In the genomic region with DNA sequence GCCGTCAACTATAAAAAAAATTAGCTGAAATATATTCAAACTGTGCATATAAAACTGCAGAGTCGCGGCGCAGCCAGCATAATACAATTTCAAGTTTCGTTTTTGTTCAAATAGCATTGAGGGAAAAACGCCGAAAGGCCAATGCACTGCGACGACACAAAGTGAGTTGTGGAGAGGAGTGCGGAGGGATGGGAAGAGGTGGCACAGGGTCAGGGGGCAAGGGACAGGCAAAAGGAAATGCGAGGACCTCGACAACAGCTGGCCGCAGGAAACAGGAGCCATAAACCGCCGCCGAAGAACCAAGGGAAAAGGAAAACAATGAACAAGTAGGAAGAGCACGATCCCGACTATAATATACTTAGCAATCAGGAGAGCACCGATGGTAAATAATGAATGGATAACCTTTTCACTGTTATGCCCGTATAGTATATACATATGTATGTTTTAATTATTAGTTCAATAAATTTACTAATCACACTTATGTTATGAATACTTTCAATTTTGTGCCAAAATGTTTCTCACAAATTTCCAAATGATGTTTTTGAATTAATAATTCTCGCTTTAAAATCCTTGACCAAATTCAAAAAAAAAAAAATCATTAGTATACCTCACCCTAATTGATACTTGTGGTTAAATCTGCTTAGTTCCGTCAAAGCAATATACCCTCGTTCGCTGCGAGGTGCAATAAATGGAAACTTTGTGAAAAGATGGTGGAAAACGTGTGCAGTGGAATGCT, we compare ENCODE assay signal across 1 fruit fly cellular context.
TF ChIP-seq lines count a peak whose summit lies in the region.

No protein-coding gene starts in this region.

TF ChIP-seq in whole organism, embryonic, 481 proteins besides CTCF, POLR2A, EP300 and RAD21 (continued from another document and continues in another):
- no peak for TF ChIP-seq ham (GFP tag; IDR thresholded peaks at IDR 0.05; lab: Robert Waterston, UW)
- TF ChIP-seq B-H2 (GFP tag; optimal IDR thresholded peaks at IDR 0.05; lab: Kevin White, UChicago), result no peak
- no peak for TF ChIP-seq maf-S (GFP tag; optimal IDR thresholded peaks at IDR 0.05; lab: Kevin White, UChicago)
- no peak for TF ChIP-seq vvl (GFP tag; IDR thresholded peaks at IDR 0.05; lab: Robert Waterston, UW)
- no peak for TF ChIP-seq HLH3B (GFP tag; IDR thresholded peaks at IDR 0.05; lab: Robert Waterston, UW)
- TF ChIP-seq ara (GFP tag; IDR thresholded peaks at IDR 0.05; lab: Robert Waterston, UW), result 0 out of 2 replicates have a peak, but pooled peaks have one; percentile 31
- TF ChIP-seq CG10565 (GFP tag; optimal IDR thresholded peaks at IDR 0.05; lab: Kevin White, UChicago), result no peak
- no peak for TF ChIP-seq BEAF-32 (GFP tag; optimal IDR thresholded peaks at IDR 0.05; lab: Kevin White, UChicago)
- TF ChIP-seq Stat92E (GFP tag; optimal IDR thresholded peaks at IDR 0.05; lab: Kevin White, UChicago), result no peak
- no peak for TF ChIP-seq CG14050 (GFP tag; IDR thresholded peaks at IDR 0.05; lab: Robert Waterston, UW)
- peak; percentile 26 for TF ChIP-seq odd (GFP tag; optimal IDR thresholded peaks at IDR 0.05; lab: Kevin White, UChicago)
- TF ChIP-seq exex (tag; optimal IDR thresholded peaks at IDR 0.05; lab: Kevin White, UChicago), result no peak
- no peak for TF ChIP-seq Side (GFP tag; optimal IDR thresholded peaks at IDR 0.05; lab: Kevin White, UChicago)
- TF ChIP-seq CG14860 (GFP tag; IDR thresholded peaks at IDR 0.05; lab: Robert Waterston, UW; ENCODE audit: partially characterized antibody), result no peak
- no peak for TF ChIP-seq Elba2 (GFP tag; optimal IDR thresholded peaks at IDR 0.05; lab: Kevin White, UChicago)
- TF ChIP-seq CG4424 (GFP tag; optimal IDR thresholded peaks at IDR 0.05; lab: Kevin White, UChicago), result peak; percentile 58
- TF ChIP-seq CG10321 (GFP tag; IDR thresholded peaks at IDR 0.05; lab: Robert Waterston, UW), result no peak
- no peak for TF ChIP-seq Kr (GFP tag; optimal IDR thresholded peaks at IDR 0.05; lab: Kevin White, UChicago)
- no peak for TF ChIP-seq HmgZ (tag; optimal IDR thresholded peaks at IDR 0.05; lab: Kevin White, UChicago)
- 0 out of 3 replicates have a peak, but pooled peaks have one; percentile 29 for TF ChIP-seq CG17361 (GFP tag; IDR thresholded peaks at IDR 0.05; lab: Robert Waterston, UW)
- TF ChIP-seq dimm (GFP tag; IDR thresholded peaks at IDR 0.05; lab: Robert Waterston, UW), result no peak
- no peak for TF ChIP-seq NfI (GFP tag; optimal IDR thresholded peaks at IDR 0.05; lab: Kevin White, UChicago)
- TF ChIP-seq gfzf (GFP tag; optimal IDR thresholded peaks at IDR 0.05; lab: Kevin White, UChicago), result no peak
- TF ChIP-seq sc (optimal IDR thresholded peaks at IDR 0.05; lab: Kevin White, UChicago), result no peak
- TF ChIP-seq sc (GFP tag; optimal IDR thresholded peaks at IDR 0.05; lab: Kevin White, UChicago), result peak; percentile 14
- no peak for TF ChIP-seq Meics (GFP tag; optimal IDR thresholded peaks at IDR 0.05; lab: Kevin White, UChicago)
- no peak for TF ChIP-seq caup (GFP tag; optimal IDR thresholded peaks at IDR 0.05; lab: Kevin White, UChicago; ENCODE audit: severe bottlenecking)
- TF ChIP-seq Rx (GFP tag; IDR thresholded peaks at IDR 0.05; lab: Robert Waterston, UW), result no peak
- TF ChIP-seq lilli (GFP tag; optimal IDR thresholded peaks at IDR 0.05; lab: Kevin White, UChicago), result no peak
- no peak for TF ChIP-seq CG18764 (GFP tag; optimal IDR thresholded peaks at IDR 0.05; lab: Kevin White, UChicago)
- no peak for TF ChIP-seq sob (GFP tag; IDR thresholded peaks at IDR 0.05; lab: Robert Waterston, UW)
- TF ChIP-seq grau (tag; optimal IDR thresholded peaks at IDR 0.05; lab: Kevin White, UChicago), result peak; percentile 12
- TF ChIP-seq Fer2 (tag; optimal IDR thresholded peaks at IDR 0.05; lab: Kevin White, UChicago), result no peak
- TF ChIP-seq CG1603 (tag; optimal IDR thresholded peaks at IDR 0.05; lab: Kevin White, UChicago), result peak; percentile 12
- no peak for TF ChIP-seq dati (GFP tag; IDR thresholded peaks at IDR 0.05; lab: Robert Waterston, UW)
- no peak for TF ChIP-seq CG1233 (GFP tag; optimal IDR thresholded peaks at IDR 0.05; lab: Kevin White, UChicago)
- TF ChIP-seq CG34376 (GFP tag; optimal IDR thresholded peaks at IDR 0.05; lab: Kevin White, UChicago), result no peak
- no peak for TF ChIP-seq E2f1 (GFP tag; IDR thresholded peaks at IDR 0.05; lab: Robert Waterston, UW)
- no peak for TF ChIP-seq Bdp1 (GFP tag; optimal IDR thresholded peaks at IDR 0.05; lab: Kevin White, UChicago)
- no peak for TF ChIP-seq eyg (GFP tag; optimal IDR thresholded peaks at IDR 0.05; lab: Kevin White, UChicago)
- TF ChIP-seq CG7556 (GFP tag; optimal IDR thresholded peaks at IDR 0.05; lab: Kevin White, UChicago), result peak; percentile 42
- TF ChIP-seq lola (GFP tag; optimal IDR thresholded peaks at IDR 0.05; lab: Kevin White, UChicago), result peak in 1 of 3 experiments; percentile 74
- TF ChIP-seq CG2202 (tag; optimal IDR thresholded peaks at IDR 0.05; lab: Kevin White, UChicago), result peak; percentile 15
- no peak for TF ChIP-seq HHEX (GFP tag; optimal IDR thresholded peaks at IDR 0.05; lab: Kevin White, UChicago)
- TF ChIP-seq Chrac-16 (GFP tag; optimal IDR thresholded peaks at IDR 0.05; lab: Kevin White, UChicago), result peak; percentile 48
- TF ChIP-seq CG12769 (tag; optimal IDR thresholded peaks at IDR 0.05; lab: Kevin White, UChicago), result no peak
- TF ChIP-seq Doc2 (GFP tag; IDR thresholded peaks at IDR 0.05; lab: Robert Waterston, UW), result no peak
- TF ChIP-seq NK7.1 (GFP tag; optimal IDR thresholded peaks at IDR 0.05; lab: Kevin White, UChicago), result no peak
- no peak for TF ChIP-seq al (GFP tag; IDR thresholded peaks at IDR 0.05; lab: Robert Waterston, UW)
- no peak for TF ChIP-seq CG13894 (tag; optimal IDR thresholded peaks at IDR 0.05; lab: Kevin White, UChicago)
- TF ChIP-seq D19B (GFP tag; optimal IDR thresholded peaks at IDR 0.05; lab: Kevin White, UChicago), result peak; percentile 75
- no peak for TF ChIP-seq gt (GFP tag; IDR thresholded peaks at IDR 0.05; lab: Robert Waterston, UW)
- no peak for TF ChIP-seq pum (GFP tag; optimal IDR thresholded peaks at IDR 0.05; lab: Kevin White, UChicago)
- TF ChIP-seq CG10979 (tag; optimal IDR thresholded peaks at IDR 0.05; lab: Kevin White, UChicago), result peak; percentile 55
- no peak for TF ChIP-seq emc (GFP tag; optimal IDR thresholded peaks at IDR 0.05; lab: Kevin White, UChicago)
- no peak for TF ChIP-seq scrt (GFP tag; optimal IDR thresholded peaks at IDR 0.05; lab: Kevin White, UChicago)
- no peak for TF ChIP-seq nau (GFP tag; optimal IDR thresholded peaks at IDR 0.05; lab: Kevin White, UChicago)
- no peak for TF ChIP-seq CG8290 (GFP tag; optimal IDR thresholded peaks at IDR 0.05; lab: Kevin White, UChicago)
- no peak for TF ChIP-seq CG8290 (tag; optimal IDR thresholded peaks at IDR 0.05; lab: Kevin White, UChicago)
- TF ChIP-seq dan (GFP tag; IDR thresholded peaks at IDR 0.05; lab: Robert Waterston, UW), result no peak
- no peak for TF ChIP-seq en (GFP tag; optimal IDR thresholded peaks at IDR 0.05; lab: Kevin White, UChicago)
- no peak for TF ChIP-seq mld (GFP tag; IDR thresholded peaks at IDR 0.05; lab: Robert Waterston, UW; ENCODE audit: partially characterized antibody)
- TF ChIP-seq CG7372 (GFP tag; IDR thresholded peaks at IDR 0.05; lab: Robert Waterston, UW), result no peak
- TF ChIP-seq YL-1 (GFP tag; optimal IDR thresholded peaks at IDR 0.05; lab: Kevin White, UChicago), result no peak
- no peak for TF ChIP-seq Myb (GFP tag; optimal IDR thresholded peaks at IDR 0.05; lab: Kevin White, UChicago)
- TF ChIP-seq CG10267 (tag; optimal IDR thresholded peaks at IDR 0.05; lab: Kevin White, UChicago), result no peak
- TF ChIP-seq sim (GFP tag; IDR thresholded peaks at IDR 0.05; lab: Robert Waterston, UW), result no peak
- TF ChIP-seq CG9797 (GFP tag; optimal IDR thresholded peaks at IDR 0.05; lab: Kevin White, UChicago), result no peak
- TF ChIP-seq Ets65A (GFP tag; lab: Kevin White, UChicago), result no peak
- TF ChIP-seq CG4854 (GFP tag; optimal IDR thresholded peaks at IDR 0.05; lab: Kevin White, UChicago), result no peak
- no peak for TF ChIP-seq prd (optimal IDR thresholded peaks at IDR 0.05; lab: Kevin White, UChicago)
- TF ChIP-seq prd (GFP tag; IDR thresholded peaks at IDR 0.05; lab: Robert Waterston, UW), result no peak; the same call in 2 of the 3 replicates
- TF ChIP-seq amos (GFP tag; IDR thresholded peaks at IDR 0.05; lab: Robert Waterston, UW; ENCODE audit: partially characterized antibody), result no peak
- no peak for TF ChIP-seq Usf (GFP tag; optimal IDR thresholded peaks at IDR 0.05; lab: Kevin White, UChicago)
- no peak for TF ChIP-seq CG2120 (GFP tag; optimal IDR thresholded peaks at IDR 0.05; lab: Kevin White, UChicago)
- TF ChIP-seq Asciz (GFP tag; optimal IDR thresholded peaks at IDR 0.05; lab: Kevin White, UChicago), result peak; percentile 44
- TF ChIP-seq CG1529 (GFP tag; optimal IDR thresholded peaks at IDR 0.05; lab: Kevin White, UChicago), result peak; percentile 48
- TF ChIP-seq gsb-n (tag; optimal IDR thresholded peaks at IDR 0.05; lab: Kevin White, UChicago), result peak; percentile 31
- no peak for TF ChIP-seq Mes4 (GFP tag; optimal IDR thresholded peaks at IDR 0.05; lab: Kevin White, UChicago)
- TF ChIP-seq mirr (GFP tag; optimal IDR thresholded peaks at IDR 0.05; lab: Kevin White, UChicago), result no peak
- peak; percentile 55 for TF ChIP-seq Ssrp (tag; optimal IDR thresholded peaks at IDR 0.05; lab: Kevin White, UChicago)
- TF ChIP-seq ems (GFP tag; optimal IDR thresholded peaks at IDR 0.05; lab: Kevin White, UChicago), result no peak
- TF ChIP-seq CG6175 (GFP tag; IDR thresholded peaks at IDR 0.05; lab: Robert Waterston, UW), result no peak
- no peak for TF ChIP-seq Dref (GFP tag; IDR thresholded peaks at IDR 0.05; lab: Robert Waterston, UW)
- no peak for TF ChIP-seq CG4730 (GFP tag; IDR thresholded peaks at IDR 0.05; lab: Robert Waterston, UW)
- no peak for TF ChIP-seq CG6765 (GFP tag; optimal IDR thresholded peaks at IDR 0.05; lab: Kevin White, UChicago)
- no peak for TF ChIP-seq sna (GFP tag; IDR thresholded peaks at IDR 0.05; lab: Robert Waterston, UW; ENCODE audit: partially characterized antibody)
- TF ChIP-seq CG1647 (GFP tag; optimal IDR thresholded peaks at IDR 0.05; lab: Kevin White, UChicago), result no peak
- TF ChIP-seq tup (GFP tag; optimal IDR thresholded peaks at IDR 0.05; lab: Kevin White, UChicago), result no peak
- TF ChIP-seq CG7963 (GFP tag; IDR thresholded peaks at IDR 0.05; lab: Robert Waterston, UW; ENCODE audit: partially characterized antibody), result no peak
- TF ChIP-seq Hr39 (optimal IDR thresholded peaks at IDR 0.05; lab: Kevin White, UChicago), result no peak
- no peak for TF ChIP-seq Nf-YC (tag; optimal IDR thresholded peaks at IDR 0.05; lab: Kevin White, UChicago)
- no peak for TF ChIP-seq CG14667 (GFP tag; IDR thresholded peaks at IDR 0.05; lab: Robert Waterston, UW)
- no peak for TF ChIP-seq sd (tag; optimal IDR thresholded peaks at IDR 0.05; lab: Kevin White, UChicago)
- TF ChIP-seq insv (GFP tag; optimal IDR thresholded peaks at IDR 0.05; lab: Kevin White, UChicago), result no peak
- TF ChIP-seq lab (GFP tag; optimal IDR thresholded peaks at IDR 0.05; lab: Kevin White, UChicago), result no peak
- no peak for TF ChIP-seq CG13123 (GFP tag; optimal IDR thresholded peaks at IDR 0.05; lab: Kevin White, UChicago)
- TF ChIP-seq unc-4 (GFP tag; IDR thresholded peaks at IDR 0.05; lab: Robert Waterston, UW; ENCODE audit: partially characterized antibody), result no peak
- peak; percentile 48; the same call in 1 of the 2 replicates for TF ChIP-seq ato (GFP tag; IDR thresholded peaks at IDR 0.05; lab: Robert Waterston, UW; ENCODE audit: partially characterized antibody)
- no peak for TF ChIP-seq CG11696 (GFP tag; IDR thresholded peaks at IDR 0.05; lab: Robert Waterston, UW)
- no peak for TF ChIP-seq D (optimal IDR thresholded peaks at IDR 0.05; lab: Kevin White, UChicago)
- TF ChIP-seq D (GFP tag; optimal IDR thresholded peaks at IDR 0.05; lab: Kevin White, UChicago), result no peak
- no peak for TF ChIP-seq jing (GFP tag; optimal IDR thresholded peaks at IDR 0.05; lab: Kevin White, UChicago)
- TF ChIP-seq wek (GFP tag; optimal IDR thresholded peaks at IDR 0.05; lab: Kevin White, UChicago), result no peak
- no peak for TF ChIP-seq tll (GFP tag; optimal IDR thresholded peaks at IDR 0.05; lab: Kevin White, UChicago)
- TF ChIP-seq sr (GFP tag; IDR thresholded peaks at IDR 0.05; lab: Robert Waterston, UW), result no peak
- no peak for TF ChIP-seq tap (tag; optimal IDR thresholded peaks at IDR 0.05; lab: Kevin White, UChicago)
- no peak for TF ChIP-seq vfl (GFP tag; optimal IDR thresholded peaks at IDR 0.05; lab: Kevin White, UChicago)
- no peak for TF ChIP-seq CG10462 (GFP tag; optimal IDR thresholded peaks at IDR 0.05; lab: Kevin White, UChicago)
- no peak for TF ChIP-seq CG13624 (GFP tag; optimal IDR thresholded peaks at IDR 0.05; lab: Kevin White, UChicago)
- TF ChIP-seq otp (GFP tag; IDR thresholded peaks at IDR 0.05; lab: Robert Waterston, UW), result no peak
- no peak for TF ChIP-seq Ada2b (GFP tag; IDR thresholded peaks at IDR 0.05; lab: Robert Waterston, UW)
- no peak for TF ChIP-seq sens-2 (GFP tag; IDR thresholded peaks at IDR 0.05; lab: Robert Waterston, UW)
- no peak for TF ChIP-seq TFAM (GFP tag; optimal IDR thresholded peaks at IDR 0.05; lab: Kevin White, UChicago)
- no peak for TF ChIP-seq Trl (optimal IDR thresholded peaks at IDR 0.05; lab: Kevin White, UChicago)
- no peak for TF ChIP-seq Trl (GFP tag; optimal IDR thresholded peaks at IDR 0.05; lab: Kevin White, UChicago)
- no peak for TF ChIP-seq her (GFP tag; optimal IDR thresholded peaks at IDR 0.05; lab: Kevin White, UChicago)
- no peak for TF ChIP-seq CG10147 (GFP tag; optimal IDR thresholded peaks at IDR 0.05; lab: Kevin White, UChicago)
- TF ChIP-seq CG15601 (tag; optimal IDR thresholded peaks at IDR 0.05; lab: Kevin White, UChicago), result no peak
- no peak for TF ChIP-seq abd-A (tag; optimal IDR thresholded peaks at IDR 0.05; lab: Kevin White, UChicago)
- TF ChIP-seq fru (optimal IDR thresholded peaks at IDR 0.05; lab: Kevin White, UChicago), result no peak
- TF ChIP-seq dm (GFP tag; optimal IDR thresholded peaks at IDR 0.05; lab: Kevin White, UChicago), result peak; percentile 13
- no peak for TF ChIP-seq CG3281 (GFP tag; optimal IDR thresholded peaks at IDR 0.05; lab: Kevin White, UChicago)
- no peak for TF ChIP-seq Sox102F (GFP tag; optimal IDR thresholded peaks at IDR 0.05; lab: Kevin White, UChicago)
- TF ChIP-seq CG8359 (GFP tag; optimal IDR thresholded peaks at IDR 0.05; lab: Kevin White, UChicago; ENCODE audit: borderline replicate concordance), result no peak
- TF ChIP-seq Oli (tag; optimal IDR thresholded peaks at IDR 0.05; lab: Kevin White, UChicago), result peak; percentile 47
- TF ChIP-seq p53 (GFP tag; optimal IDR thresholded peaks at IDR 0.05; lab: Kevin White, UChicago), result no peak
- no peak for TF ChIP-seq cwo (GFP tag; optimal IDR thresholded peaks at IDR 0.05; lab: Kevin White, UChicago)
- TF ChIP-seq ewg (GFP tag; optimal IDR thresholded peaks at IDR 0.05; lab: Kevin White, UChicago), result no peak
- no peak for TF ChIP-seq CG4707 (GFP tag; optimal IDR thresholded peaks at IDR 0.05; lab: Kevin White, UChicago)
